Worm (Caenorhabditis elegans) whole organism, L4 larva: ENCODE results near the gene mib-1.

Experiments
- F37D6.2 ChIP-seq: sonication (generic microtip); optimal IDR thresholded peaks from 2 replicates; lab custom pipeline; 2016; ENCODE audit warnings: mild to moderate bottlenecking, missing genetic modification characterization, missing compliant biosample characterization
- F44E2.7 ChIP-seq: fragments of 200-800 bp; sonication (Bioruptor generic); IDR thresholded peaks from 2 replicates; pipeline ENCODE4 v2.1.2; 2022; ENCODE audit warnings: missing genetic modification characterization, missing compliant biosample characterization
- R02D3.7 ChIP-seq: fragments of 150-350 bp; sonication (generic microtip); optimal IDR thresholded peaks from 3 replicates; lab custom pipeline; 2014; ENCODE audit warnings: missing biosample characterization, missing genetic modification characterization
- Y48G9A.11 ChIP-seq: fragments of 200-800 bp; sonication (Bioruptor generic); IDR thresholded peaks from 2 replicates; pipeline ENCODE4 v1.3.6; 2022; ENCODE audit warnings: missing genetic modification reagents, missing genetic modification characterization, missing compliant biosample characterization
- aha-1 ChIP-seq: fragments of 150-350 bp; peaks from one replicate; lab custom pipeline; 2014; ENCODE audit warnings: missing biosample characterization, missing genetic modification characterization
- ama-1 ChIP-seq: fragments of 150-350 bp; optimal IDR thresholded peaks from 2 replicates; lab custom pipeline; 2014; ENCODE audit warnings: inconsistent platforms, mixed read lengths
- arid-1 ChIP-seq: fragments of 200-800 bp; sonication (Bioruptor generic); conservative IDR thresholded peaks from 2 replicates; pipeline ENCODE4 v1.3.6; 2022; ENCODE audit warnings: missing genetic modification reagents, missing genetic modification characterization, missing compliant biosample characterization
- attf-4 ChIP-seq: sonication (generic microtip); optimal IDR thresholded peaks from 3 replicates; lab custom pipeline; 2017; ENCODE audit warnings: missing biosample characterization, missing genetic modification characterization
- ceh-20 ChIP-seq: fragments of 200-800 bp; sonication (Bioruptor generic); IDR thresholded peaks from 2 replicates; pipeline ENCODE4 v1.3.6; 2022; ENCODE audit warnings: missing genetic modification reagents, missing genetic modification characterization, missing compliant biosample characterization
- ceh-28 ChIP-seq: fragments of 150-350 bp; optimal IDR thresholded peaks from 2 replicates; lab custom pipeline; 2014; ENCODE audit warnings: missing biosample characterization, missing genetic modification reagents, missing genetic modification characterization
- cey-2 ChIP-seq: sonication (generic microtip); optimal IDR thresholded peaks from 3 replicates; lab custom pipeline; 2017; ENCODE audit warnings: missing genetic modification characterization, mild to moderate bottlenecking, missing compliant biosample characterization, antibody characterized with exemption, borderline replicate concordance; ENCODE audit not compliant: insufficient read depth
- daf-16 ChIP-seq, 3 experiments: sonication (generic microtip); optimal IDR thresholded peaks; 2 replicates each; lab custom pipeline; 2016 to 2017; ENCODE audit warnings: missing genetic modification characterization in 3 of 3, missing genetic modification reagents in 3 of 3, mild to moderate bottlenecking in 2 of 3, missing compliant biosample characterization in 2 of 3, missing biosample characterization in 1 of 3, moderate library complexity in 1 of 3
- daf-8 ChIP-seq: fragments of 200-800 bp; sonication (Bioruptor generic); IDR thresholded peaks from 2 replicates; pipeline ENCODE4 v1.3.6; 2022; ENCODE audit warnings: missing genetic modification characterization, missing compliant biosample characterization
- dmd-6 ChIP-seq: fragments of 200-800 bp; sonication (Bioruptor generic); IDR thresholded peaks from 2 replicates; pipeline ENCODE4 v1.3.6; 2022; ENCODE audit warnings: missing genetic modification reagents, missing genetic modification characterization, missing compliant biosample characterization
- dmd-8 ChIP-seq: fragments of 200-800 bp; sonication (Bioruptor generic); IDR thresholded peaks from 2 replicates; pipeline ENCODE4 v1.3.6; 2022; ENCODE audit warnings: missing genetic modification characterization, missing compliant biosample characterization
- gei-8 ChIP-seq: fragments of 200-800 bp; sonication (Bioruptor generic); optimal IDR thresholded peaks from 2 replicates; lab custom pipeline; 2018; ENCODE audit warnings: mild to moderate bottlenecking, missing genetic modification characterization, missing compliant biosample characterization
- hif-1 ChIP-seq, 2 experiments: sonication (generic microtip); optimal IDR thresholded peaks; 2 replicates each; lab custom pipeline; 2016 to 2017; ENCODE audit warnings: missing compliant biosample characterization in 2 of 2, missing genetic modification characterization in 2 of 2, missing genetic modification reagents in 2 of 2, missing genotype in 2 of 2, mild to moderate bottlenecking in 1 of 2
- hlh-11 ChIP-seq: fragments of 200-800 bp; sonication (Bioruptor generic); optimal IDR thresholded peaks from 2 replicates; lab custom pipeline; 2018; ENCODE audit warnings: mild to moderate bottlenecking, missing genetic modification characterization, missing compliant biosample characterization
- hlh-30 ChIP-seq: sonication (generic microtip); optimal IDR thresholded peaks from 2 replicates; lab custom pipeline; 2017; ENCODE audit warnings: antibody characterized with exemption, mild to moderate bottlenecking, missing genetic modification characterization, missing compliant biosample characterization; ENCODE audit not compliant: insufficient read depth
- hmg-1.1 ChIP-seq: fragments of 200-800 bp; sonication (Bioruptor generic); IDR thresholded peaks from 2 replicates; pipeline ENCODE4 v1.3.6; 2022; ENCODE audit warnings: missing genetic modification reagents, missing genetic modification characterization, missing compliant biosample characterization
- lim-7 ChIP-seq: fragments of 200-800 bp; sonication (Bioruptor generic); IDR thresholded peaks from 2 replicates; pipeline ENCODE4 v1.3.6; 2022; ENCODE audit warnings: missing genetic modification characterization, missing compliant biosample characterization
- lin-38 ChIP-seq: fragments of 200-800 bp; sonication (Bioruptor generic); IDR thresholded peaks from 2 replicates; pipeline ENCODE4 v1.3.6; 2022; ENCODE audit warnings: missing genetic modification reagents, missing genetic modification characterization, missing compliant biosample characterization
- madf-9 ChIP-seq: fragments of 200-800 bp; sonication (Bioruptor generic); conservative IDR thresholded peaks from 2 replicates; pipeline ENCODE4 v1.3.6; 2022; ENCODE audit warnings: missing genetic modification reagents, missing genetic modification characterization, missing compliant biosample characterization
- mxl-3 ChIP-seq: fragments of 200-800 bp; sonication (Bioruptor generic); optimal IDR thresholded peaks from 2 replicates; lab custom pipeline; 2018; ENCODE audit warnings: mild to moderate bottlenecking, missing genetic modification characterization, missing compliant biosample characterization
- nhr-25 ChIP-seq: sonication (generic microtip); optimal IDR thresholded peaks from 2 replicates; lab custom pipeline; 2017; ENCODE audit warnings: missing genetic modification characterization, mild to moderate bottlenecking, missing compliant biosample characterization, antibody characterized with exemption, moderate library complexity, borderline replicate concordance; ENCODE audit not compliant: insufficient read depth
- nhr-28 ChIP-seq: fragments of 150-350 bp; optimal IDR thresholded peaks from 2 replicates; lab custom pipeline; 2014; ENCODE audit warnings: missing biosample characterization, missing genetic modification characterization
- nhr-42 ChIP-seq: fragments of 200-800 bp; sonication (Bioruptor generic); IDR thresholded peaks from 2 replicates; pipeline ENCODE4 v1.3.6; 2022; ENCODE audit warnings: missing genetic modification characterization, missing compliant biosample characterization
- nhr-77 ChIP-seq: fragments of 150-350 bp; optimal IDR thresholded peaks from 2 replicates; lab custom pipeline; 2014; ENCODE audit warnings: missing biosample characterization, missing genetic modification characterization
- php-3 ChIP-seq: fragments of 200-800 bp; sonication (Bioruptor generic); IDR thresholded peaks from 2 replicates; pipeline ENCODE4 v1.3.6; 2022; ENCODE audit warnings: missing genetic modification reagents, missing genetic modification characterization, missing compliant biosample characterization
- sdz-12 ChIP-seq: fragments of 200-800 bp; sonication (Bioruptor generic); optimal IDR thresholded peaks from 2 replicates; lab custom pipeline; 2018; ENCODE audit warnings: mild to moderate bottlenecking, missing genetic modification characterization, missing compliant biosample characterization
- snpc-1.2 ChIP-seq: fragments of 200-800 bp; sonication (Bioruptor generic); IDR thresholded peaks from 2 replicates; pipeline ENCODE4 v1.3.6; 2022; ENCODE audit warnings: missing genetic modification reagents, missing genetic modification characterization, missing compliant biosample characterization
- tag-97 ChIP-seq: fragments of 200-800 bp; sonication (Bioruptor generic); IDR thresholded peaks from 2 replicates; pipeline ENCODE4 v1.3.6; 2022; ENCODE audit warnings: missing genetic modification characterization, missing compliant biosample characterization
- zip-11 ChIP-seq: fragments of 200-800 bp; sonication (Bioruptor generic); IDR thresholded peaks from 2 replicates; pipeline ENCODE4 v1.3.6; 2022; ENCODE audit warnings: missing genetic modification characterization, missing compliant biosample characterization
- zip-2 ChIP-seq: fragments of 150-350 bp; optimal IDR thresholded peaks from 2 replicates; lab custom pipeline; 2014; ENCODE audit warnings: missing biosample characterization, missing genetic modification characterization

The mib-1 gene

ce11 chrIII:11286069-11286468 lies 4.4 kb downstream of the mib-1 start (continued):
- TF ChIP-seq hif-1 (tag; optimal IDR thresholded peaks at IDR 0.05; lab: Kevin White, UChicago) (peak in 1 of 2 experiments; percentile 81), F44E2.7 (GFP tag; lab: Robert Waterston, UW) (no peak), arid-1 (no peak)

- TF ChIP-seq attf-4 (tag; lab: Kevin White, UChicago), result no peak
- TF ChIP-seq aha-1, result peak; percentile 32
- TF ChIP-seq, all 104 proteins: peak for 1
These were observed 6.8 kb downstream of the mib-1 start for ce11 chrIII:11283648-11284047.

- peak; percentile 92 for TF ChIP-seq ceh-28
- no peak for TF ChIP-seq lim-7 (GFP tag; lab: Robert Waterston, UW)
- TF ChIP-seq, all 104 proteins: peak for 1
These were observed 10.5 kb downstream of the mib-1 start for ce11 chrIII:11279954-11280353.

- TF ChIP-seq ama-1 (lab: Kevin White, UChicago), result no peak
- no peak for TF ChIP-seq hmg-1.1
- no peak for TF ChIP-seq dmd-8 (GFP tag; lab: Robert Waterston, UW)
- no peak for TF ChIP-seq nhr-25
- TF ChIP-seq sdz-12 (GFP tag; lab: Kevin White, UChicago), result no peak
- no peak for TF ChIP-seq hlh-11 (tag; lab: Kevin White, UChicago)
- TF ChIP-seq zip-2 (tag; lab: Kevin White, UChicago), result no peak
- TF ChIP-seq gei-8 (GFP tag; lab: Kevin White, UChicago), result no peak
- no peak for TF ChIP-seq aha-1
- TF ChIP-seq cey-2 (tag; lab: Kevin White, UChicago), result no peak
- no peak for TF ChIP-seq R02D3.7 (tag; lab: Kevin White, UChicago)
These were observed 11.7 kb downstream of the mib-1 start, which contains the start of gene Y47D3A.21 for ce11 chrIII:11278817-11279216. Y47D3A.21 (minus strand) TSS chrIII:11278917.

- TF ChIP-seq hmg-1.1 (no peak), dmd-6 (GFP tag; lab: Robert Waterston, UW) (no peak)
These were observed 15.8 kb downstream of the mib-1 start, which contains the start of gene Y47D3A.20 for ce11 chrIII:11274590-11275116. Y47D3A.20 (plus strand) TSS chrIII:11275066.

- peak; percentile 18 for TF ChIP-seq nhr-28 (tag; lab: Kevin White, UChicago)
- no peak for TF ChIP-seq nhr-77
- no peak for TF ChIP-seq aha-1
- TF ChIP-seq snpc-1.2, result no peak
- TF ChIP-seq, all 104 proteins: peak for 1
These were observed 19.7 kb downstream of the mib-1 start, which contains the start of gene obr-1 for ce11 chrIII:11270795-11271194. obr-1 (minus strand) TSS chrIII:11270895.

ce11 chrIII:11269206-11269605 lies 21.3 kb downstream of the mib-1 start:
- TF ChIP-seq ama-1 (lab: Kevin White, UChicago) (no peak), hlh-30 (no peak), php-3 (GFP tag; lab: Robert Waterston, UW) (no peak), F37D6.2 (tag; lab: Kevin White, UChicago) (no peak), attf-4 (tag; lab: Kevin White, UChicago) (no peak), nhr-28 (tag; lab: Kevin White, UChicago) (peak; percentile 99), tag-97 (GFP tag; lab: Robert Waterston, UW) (no peak), lin-38 (GFP tag; lab: Robert Waterston, UW) (no peak), dmd-6 (GFP tag; lab: Robert Waterston, UW) (peak; percentile 20; the same call in 1 of the 2 replicates), ceh-20 (GFP tag; lab: Robert Waterston, UW) (no peak), daf-16 (GFP tag; optimal IDR thresholded peaks at IDR 0.05; lab: Kevin White, UChicago) (no peak), daf-16 (tag; optimal IDR thresholded peaks at IDR 0.05; lab: Kevin White, UChicago) (peak; percentile 30), mxl-3 (GFP tag; lab: Kevin White, UChicago) (no peak), nhr-42 (GFP tag; lab: Robert Waterston, UW) (no peak), madf-9 (no peak), Y48G9A.11 (no peak), zip-11 (no peak), daf-8 (GFP tag; lab: Robert Waterston, UW) (no peak), nhr-77 (no peak), aha-1 (no peak)
- TF ChIP-seq, all 104 proteins: peak for 3
